Worm (Caenorhabditis elegans) whole organism, L4 larva: Measurements from ENCODE around the gene F40C5.1.

Experiments
- R02D3.7 ChIP-seq: fragments of 150-350 bp; sonication (generic microtip); optimal IDR thresholded peaks from 3 replicates; lab custom pipeline; 2014; ENCODE audit warnings: missing biosample characterization, missing genetic modification characterization
- T20F7.1 ChIP-seq: fragments of 200-800 bp; sonication (Bioruptor generic); optimal IDR thresholded peaks from 2 replicates; lab custom pipeline; 2018; ENCODE audit warnings: mild to moderate bottlenecking, missing genetic modification characterization, missing compliant biosample characterization
- Y105C5A.15 ChIP-seq: fragments of 200-800 bp; sonication (Bioruptor generic); IDR thresholded peaks from 2 replicates; pipeline ENCODE4 v1.3.6; 2022; ENCODE audit warnings: missing genetic modification characterization, missing compliant biosample characterization
- Y75B8A.6 ChIP-seq: fragments of 200-800 bp; sonication (Bioruptor generic); IDR thresholded peaks from 2 replicates; pipeline ENCODE4 v1.3.6; 2022; ENCODE audit warnings: missing genetic modification reagents, missing genetic modification characterization, missing compliant biosample characterization
- ZK546.5 ChIP-seq, 2 experiments: sonication (generic microtip); optimal IDR thresholded peaks; 2 replicates each; lab custom pipeline; 2017; ENCODE audit warnings: missing biosample characterization in 2 of 2, missing genetic modification characterization in 2 of 2
- aha-1 ChIP-seq: fragments of 150-350 bp; peaks from one replicate; lab custom pipeline; 2014; ENCODE audit warnings: missing biosample characterization, missing genetic modification characterization
- arid-1 ChIP-seq: fragments of 200-800 bp; sonication (Bioruptor generic); conservative IDR thresholded peaks from 2 replicates; pipeline ENCODE4 v1.3.6; 2022; ENCODE audit warnings: missing genetic modification reagents, missing genetic modification characterization, missing compliant biosample characterization
- ceh-20 ChIP-seq: fragments of 200-800 bp; sonication (Bioruptor generic); IDR thresholded peaks from 2 replicates; pipeline ENCODE4 v1.3.6; 2022; ENCODE audit warnings: missing genetic modification reagents, missing genetic modification characterization, missing compliant biosample characterization
- ceh-44 ChIP-seq: fragments of 200-800 bp; sonication (Bioruptor generic); IDR thresholded peaks from 2 replicates; pipeline ENCODE4 v1.3.6; 2022; ENCODE audit warnings: missing genetic modification reagents, missing genetic modification characterization, missing compliant biosample characterization
- ctbp-1 ChIP-seq: fragments of 200-800 bp; sonication (Bioruptor generic); IDR thresholded peaks from 2 replicates; pipeline ENCODE4 v1.3.6; 2022; ENCODE audit warnings: missing genetic modification reagents, missing genetic modification characterization, missing compliant biosample characterization
- daf-16 ChIP-seq, 3 experiments: sonication (generic microtip); optimal IDR thresholded peaks; 2 replicates each; lab custom pipeline; 2016 to 2017; ENCODE audit warnings: missing genetic modification characterization in 3 of 3, missing genetic modification reagents in 3 of 3, mild to moderate bottlenecking in 2 of 3, missing compliant biosample characterization in 2 of 3, missing biosample characterization in 1 of 3, moderate library complexity in 1 of 3
- dmd-6 ChIP-seq: fragments of 200-800 bp; sonication (Bioruptor generic); IDR thresholded peaks from 2 replicates; pipeline ENCODE4 v1.3.6; 2022; ENCODE audit warnings: missing genetic modification reagents, missing genetic modification characterization, missing compliant biosample characterization
- dmd-8 ChIP-seq: fragments of 200-800 bp; sonication (Bioruptor generic); IDR thresholded peaks from 2 replicates; pipeline ENCODE4 v1.3.6; 2022; ENCODE audit warnings: missing genetic modification characterization, missing compliant biosample characterization
- hlh-11 ChIP-seq: fragments of 200-800 bp; sonication (Bioruptor generic); optimal IDR thresholded peaks from 2 replicates; lab custom pipeline; 2018; ENCODE audit warnings: mild to moderate bottlenecking, missing genetic modification characterization, missing compliant biosample characterization
- hlh-30 ChIP-seq: sonication (generic microtip); optimal IDR thresholded peaks from 2 replicates; lab custom pipeline; 2017; ENCODE audit warnings: antibody characterized with exemption, mild to moderate bottlenecking, missing genetic modification characterization, missing compliant biosample characterization; ENCODE audit not compliant: insufficient read depth
- hmg-1.1 ChIP-seq: fragments of 200-800 bp; sonication (Bioruptor generic); IDR thresholded peaks from 2 replicates; pipeline ENCODE4 v1.3.6; 2022; ENCODE audit warnings: missing genetic modification reagents, missing genetic modification characterization, missing compliant biosample characterization
- lin-38 ChIP-seq: fragments of 200-800 bp; sonication (Bioruptor generic); IDR thresholded peaks from 2 replicates; pipeline ENCODE4 v1.3.6; 2022; ENCODE audit warnings: missing genetic modification reagents, missing genetic modification characterization, missing compliant biosample characterization
- mdl-1 ChIP-seq, 2 experiments: fragments of 150-350 bp in 1 of 2; sonication (generic microtip) in 1 of 2; optimal IDR thresholded peaks; 2 replicates each; lab custom pipeline; 2014 to 2017; ENCODE audit warnings: missing biosample characterization in 2 of 2, missing genetic modification characterization in 2 of 2
- mdt-29 ChIP-seq: fragments of 200-800 bp; sonication (Bioruptor generic); IDR thresholded peaks from 2 replicates; pipeline ENCODE4 v1.3.6; 2022; ENCODE audit warnings: missing genetic modification reagents, missing genetic modification characterization, missing compliant biosample characterization
- mxl-3 ChIP-seq: fragments of 200-800 bp; sonication (Bioruptor generic); optimal IDR thresholded peaks from 2 replicates; lab custom pipeline; 2018; ENCODE audit warnings: mild to moderate bottlenecking, missing genetic modification characterization, missing compliant biosample characterization
- nhr-11 ChIP-seq: fragments of 150-350 bp; optimal IDR thresholded peaks from 2 replicates; lab custom pipeline; 2014; ENCODE audit warnings: missing biosample characterization, missing genetic modification characterization
- nhr-25 ChIP-seq: sonication (generic microtip); optimal IDR thresholded peaks from 2 replicates; lab custom pipeline; 2017; ENCODE audit warnings: missing genetic modification characterization, mild to moderate bottlenecking, missing compliant biosample characterization, antibody characterized with exemption, moderate library complexity, borderline replicate concordance; ENCODE audit not compliant: insufficient read depth
- nhr-28 ChIP-seq: fragments of 150-350 bp; optimal IDR thresholded peaks from 2 replicates; lab custom pipeline; 2014; ENCODE audit warnings: missing biosample characterization, missing genetic modification characterization
- nhr-76 ChIP-seq: fragments of 150-350 bp; optimal IDR thresholded peaks from 2 replicates; lab custom pipeline; 2014; ENCODE audit warnings: missing biosample characterization, missing genetic modification characterization
- nhr-77 ChIP-seq: fragments of 150-350 bp; optimal IDR thresholded peaks from 2 replicates; lab custom pipeline; 2014; ENCODE audit warnings: missing biosample characterization, missing genetic modification characterization
- php-3 ChIP-seq: fragments of 200-800 bp; sonication (Bioruptor generic); IDR thresholded peaks from 2 replicates; pipeline ENCODE4 v1.3.6; 2022; ENCODE audit warnings: missing genetic modification reagents, missing genetic modification characterization, missing compliant biosample characterization
- set-16 ChIP-seq: fragments of 200-800 bp; sonication (Bioruptor generic); IDR thresholded peaks from 2 replicates; pipeline ENCODE4 v1.3.6; 2022; ENCODE audit warnings: missing genetic modification reagents, missing genetic modification characterization, missing compliant biosample characterization
- skn-1 ChIP-seq: fragments of 150-350 bp; optimal IDR thresholded peaks from 2 replicates; lab custom pipeline; 2014; ENCODE audit warnings: missing biosample characterization, missing genetic modification characterization
- spr-3 ChIP-seq: fragments of 200-800 bp; sonication (Bioruptor generic); optimal IDR thresholded peaks from 2 replicates; lab custom pipeline; 2018; ENCODE audit warnings: mild to moderate bottlenecking, missing genetic modification characterization, missing compliant biosample characterization
- tag-97 ChIP-seq: fragments of 200-800 bp; sonication (Bioruptor generic); IDR thresholded peaks from 2 replicates; pipeline ENCODE4 v1.3.6; 2022; ENCODE audit warnings: missing genetic modification characterization, missing compliant biosample characterization
- unc-130 ChIP-seq: sonication (generic microtip); optimal IDR thresholded peaks from 2 replicates; lab custom pipeline; 2016; ENCODE audit warnings: missing genetic modification reagents, missing genetic modification characterization, missing compliant biosample characterization
- unc-62 ChIP-seq, 3 experiments: fragments of 150-350 bp in 1 of 3; sonication (generic microtip); optimal IDR thresholded peaks in 2 of 3; peaks in 1 of 3; 1 replicate in 1 of 3; 2 replicates in 2 of 3; lab custom pipeline; 2014 to 2017; ENCODE audit warnings: missing biosample characterization in 3 of 3, missing genetic modification characterization in 3 of 3, missing genetic modification reagents in 3 of 3, missing genotype in 1 of 3
- zip-2 ChIP-seq: fragments of 150-350 bp; optimal IDR thresholded peaks from 2 replicates; lab custom pipeline; 2014; ENCODE audit warnings: missing biosample characterization, missing genetic modification characterization

F40C5.1 gene

DNA sequence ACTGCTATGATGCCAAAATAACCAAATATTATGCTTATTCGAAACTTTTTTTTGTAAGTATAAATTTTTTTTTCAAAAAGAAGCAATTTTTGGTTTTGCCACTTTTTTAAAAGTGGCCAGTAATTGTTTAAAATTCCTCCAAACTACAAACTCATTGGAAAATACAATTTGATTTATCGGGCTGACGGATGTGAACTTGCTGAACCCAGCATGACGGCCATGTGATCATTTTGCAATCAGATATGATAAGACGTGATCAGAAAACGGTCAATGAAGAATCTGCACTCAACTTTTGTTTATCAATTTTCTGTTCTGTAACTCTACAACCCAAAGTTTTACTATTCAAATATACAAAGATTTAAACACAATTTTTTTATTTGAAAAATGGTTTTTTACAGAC is 33.9 kb downstream of the F40C5.1 start:
- TF ChIP-seq dmd-8 (GFP tag; lab: Robert Waterston, UW), result no peak
- peak; percentile 80 for TF ChIP-seq nhr-28 (tag; lab: Kevin White, UChicago)
- TF ChIP-seq nhr-11 (tag; lab: Kevin White, UChicago), result no peak
- no peak for TF ChIP-seq mxl-3 (GFP tag; lab: Kevin White, UChicago)
- peak; percentile 7 for TF ChIP-seq hlh-30 (tag; lab: Kevin White, UChicago)
- TF ChIP-seq arid-1, result no peak
- TF ChIP-seq, all 104 proteins: peak for 2

DNA sequence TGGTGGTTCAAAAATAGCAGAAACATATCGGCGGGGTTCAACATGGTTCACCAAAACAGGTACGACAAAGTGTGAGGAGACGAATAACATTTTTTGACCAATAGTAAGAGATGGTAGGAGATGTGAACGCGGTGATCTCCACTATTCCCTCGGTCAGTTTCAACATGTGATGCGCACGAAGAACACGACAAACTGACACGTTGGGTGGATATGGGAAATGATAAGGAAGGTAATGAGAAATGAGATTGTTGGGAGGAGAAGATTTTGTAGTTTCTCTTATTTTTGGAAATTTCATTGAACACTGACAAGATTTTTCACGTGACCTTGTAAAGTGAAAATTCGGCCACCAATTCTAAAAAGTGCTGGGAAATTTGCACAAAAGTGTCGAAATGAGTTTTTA is 38.2 kb downstream of the F40C5.1 start:
- TF ChIP-seq ceh-20 (GFP tag; lab: Robert Waterston, UW), result no peak
- peak; percentile 93 for TF ChIP-seq nhr-28 (tag; lab: Kevin White, UChicago)
- peak; percentile 81 for TF ChIP-seq mxl-3 (GFP tag; lab: Kevin White, UChicago)
- TF ChIP-seq hlh-30 (tag; lab: Kevin White, UChicago), result peak; percentile 35
- peak; percentile 64 for TF ChIP-seq dmd-6 (GFP tag; lab: Robert Waterston, UW)
- TF ChIP-seq zip-2 (tag; lab: Kevin White, UChicago), result no peak
- TF ChIP-seq mdt-29, result no peak
- TF ChIP-seq php-3 (GFP tag; lab: Robert Waterston, UW), result no peak
- TF ChIP-seq mdl-1 (tag; optimal IDR thresholded peaks at IDR 0.05; lab: Kevin White, UChicago), result peak in 1 of 2 experiments; percentile 40
- no peak for TF ChIP-seq unc-130 (GFP tag; lab: Kevin White, UChicago)
- TF ChIP-seq daf-16 (GFP tag; optimal IDR thresholded peaks at IDR 0.05; lab: Kevin White, UChicago), result no peak
- no peak for TF ChIP-seq daf-16 (tag; optimal IDR thresholded peaks at IDR 0.05; lab: Kevin White, UChicago)
- TF ChIP-seq, all 104 proteins: peak for 5

DNA sequence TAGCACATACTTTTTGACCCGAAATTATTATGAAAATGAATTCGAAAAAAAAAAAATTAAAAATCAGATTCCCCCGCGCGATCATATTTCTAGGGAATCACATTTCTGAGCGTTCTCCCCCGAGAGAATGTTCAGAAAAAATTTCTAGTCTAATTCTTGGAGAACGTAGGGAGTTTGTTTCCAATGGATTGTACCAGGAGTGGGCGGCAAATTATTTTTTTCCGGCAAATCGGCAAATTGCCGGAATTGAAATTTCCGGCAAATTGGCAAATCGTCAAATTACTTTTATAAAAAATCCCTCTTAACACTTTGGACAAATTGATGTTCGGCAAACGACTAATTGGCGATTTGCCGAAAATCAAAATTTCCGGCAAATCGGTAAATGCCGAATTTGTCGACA is 39.1 kb downstream of the F40C5.1 start, which contains the start of gene T22F3.10:
TSS of gene T22F3.10 (minus strand) at position 101 of the 400 bp plus-strand sequence.
- no peak for TF ChIP-seq spr-3 (GFP tag; lab: Kevin White, UChicago)
- TF ChIP-seq dmd-6 (GFP tag; lab: Robert Waterston, UW), result no peak
- no peak for TF ChIP-seq aha-1
- TF ChIP-seq R02D3.7 (tag; lab: Kevin White, UChicago), result no peak
- TF ChIP-seq nhr-76 (tag; lab: Kevin White, UChicago), result no peak
- TF ChIP-seq tag-97 (GFP tag; lab: Robert Waterston, UW), result no peak
- TF ChIP-seq lin-38 (GFP tag; lab: Robert Waterston, UW), result no peak

DNA sequence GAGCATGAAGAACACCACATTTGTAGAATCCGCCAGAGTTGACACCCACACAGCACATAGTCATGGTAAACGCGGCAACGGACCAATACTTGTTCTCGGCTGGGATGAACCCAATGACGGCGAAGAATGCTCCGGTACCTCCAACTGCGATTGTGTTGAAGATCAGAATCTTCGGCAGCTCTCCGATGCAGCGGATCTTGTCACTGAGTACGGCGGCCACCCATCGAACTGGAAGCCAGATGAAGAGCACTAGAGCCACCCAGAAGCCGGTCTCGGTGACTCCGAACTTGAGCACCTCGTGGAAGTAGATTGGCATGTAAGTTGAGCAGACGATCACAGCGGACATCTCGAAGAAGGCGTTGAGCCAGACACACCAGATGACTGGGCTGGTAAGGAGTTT is 40.5 kb downstream of the F40C5.1 start:
- no peak for TF ChIP-seq Y75B8A.6 (GFP tag; lab: Robert Waterston, UW)
- TF ChIP-seq Y105C5A.15 (GFP tag; lab: Robert Waterston, UW), result no peak
- no peak for TF ChIP-seq T20F7.1 (GFP tag; lab: Kevin White, UChicago)
- no peak for TF ChIP-seq skn-1 (tag; lab: Kevin White, UChicago)
- peak; percentile 61 for TF ChIP-seq set-16 (GFP tag; lab: Robert Waterston, UW)
- no peak for TF ChIP-seq R02D3.7 (tag; lab: Kevin White, UChicago)
- no peak for TF ChIP-seq nhr-25 (tag; lab: Kevin White, UChicago)
- TF ChIP-seq unc-62 (GFP tag; optimal IDR thresholded peaks at IDR 0.05 in 1 of 2; lab: Kevin White, UChicago), result peak in 1 of 2 experiments; percentile 13
- TF ChIP-seq unc-62 (tag; optimal IDR thresholded peaks at IDR 0.05; lab: Kevin White, UChicago), result no peak
- TF ChIP-seq ceh-20 (GFP tag; lab: Robert Waterston, UW), result no peak
- TF ChIP-seq ceh-44 (GFP tag; lab: Robert Waterston, UW), result no peak
- TF ChIP-seq hmg-1.1 (GFP tag; lab: Robert Waterston, UW), result no peak
- TF ChIP-seq dmd-8 (GFP tag; lab: Robert Waterston, UW), result no peak
- TF ChIP-seq ctbp-1 (GFP tag; lab: Robert Waterston, UW), result no peak
- no peak for TF ChIP-seq hlh-11 (tag; lab: Kevin White, UChicago)
- no peak for TF ChIP-seq ZK546.5 (tag; optimal IDR thresholded peaks at IDR 0.05; lab: Kevin White, UChicago)
- TF ChIP-seq nhr-77 (tag; lab: Kevin White, UChicago), result no peak
